Fruit fly (Drosophila melanogaster): Measurements from ENCODE around the gene mRpS31.

- no peak for TF ChIP-seq cnc (optimal IDR thresholded peaks at IDR 0.05)
- TF ChIP-seq Clk (GFP tag; optimal IDR thresholded peaks at IDR 0.05), result no peak
- TF ChIP-seq toe (GFP tag; optimal IDR thresholded peaks at IDR 0.05), result no peak
- TF ChIP-seq Mnt (GFP tag; optimal IDR thresholded peaks at IDR 0.05), result peak; percentile 52
- TF ChIP-seq CG7045 (GFP tag; optimal IDR thresholded peaks at IDR 0.05), result no peak
- no peak for TF ChIP-seq Hr96 (GFP tag; optimal IDR thresholded peaks at IDR 0.05)
- TF ChIP-seq Crg-1 (GFP tag; optimal IDR thresholded peaks at IDR 0.05), result no peak
- TF ChIP-seq tj (GFP tag; optimal IDR thresholded peaks at IDR 0.05), result peak; percentile 57
Observed at dm6 chr3L:16037690-16038332, 32.8 kb downstream of the mRpS31 start.

Measured in whole organism, adult.